Fruit fly (Drosophila melanogaster) whole organism, embryonic: ENCODE results near the gene CAH3.

ENCODE experiments used
- Bgb ChIP-seq: fragments of 200-800 bp; sonication (Bioruptor generic); IDR thresholded peaks from 2 replicates; pipeline ENCODE4 v1.3.6; 2022; ENCODE audit warnings: missing biosample characterization, missing genetic modification characterization; ENCODE audit not compliant: partially characterized antibody
- CG10321 ChIP-seq: fragments of 200-800 bp; sonication (Bioruptor generic); IDR thresholded peaks from 2 replicates; pipeline ENCODE4 v1.3.6; 2022; ENCODE audit warnings: missing biosample characterization, missing genetic modification characterization
- CG11093 ChIP-seq: fragments of 200-800 bp; sonication (Bioruptor generic); IDR thresholded peaks from 3 replicates; pipeline ENCODE4 v1.3.6; 2022; ENCODE audit warnings: missing biosample characterization, missing genetic modification characterization
- CG11560 ChIP-seq: fragments of 200-800 bp; sonication (Bioruptor generic); IDR thresholded peaks from 3 replicates; pipeline ENCODE4 v1.3.6; 2022; ENCODE audit warnings: missing biosample characterization, missing genetic modification characterization
- CG11695 ChIP-seq: fragments of 200-800 bp; sonication (Bioruptor generic); IDR thresholded peaks from 3 replicates; pipeline ENCODE4 v1.3.6; 2022; ENCODE audit warnings: missing biosample characterization, missing genetic modification characterization
- CG11696 ChIP-seq: fragments of 200-800 bp; sonication (Bioruptor generic); IDR thresholded peaks from 2 replicates; pipeline ENCODE4 v1.3.6; 2022; ENCODE audit warnings: missing biosample characterization, missing genetic modification characterization
- CG1233 ChIP-seq: fragments of 200-800 bp; sonication (Bioruptor generic); optimal IDR thresholded peaks from 4 replicates; lab custom pipeline; 2018; ENCODE audit warnings: missing biosample characterization, mild to moderate bottlenecking, missing genetic modification characterization
- CG14441 ChIP-seq: fragments of 200-800 bp; sonication (Bioruptor generic); IDR thresholded peaks from 2 replicates; pipeline ENCODE4 v1.3.6; 2022; ENCODE audit warnings: missing biosample characterization, missing genetic modification characterization
- CG15601 ChIP-seq: fragments of 200-800 bp; sonication (Bioruptor generic); optimal IDR thresholded peaks from 3 replicates; lab custom pipeline; 2019; ENCODE audit warnings: missing biosample characterization, mild to moderate bottlenecking, missing genetic modification characterization, moderate library complexity
- CG1602 ChIP-seq: fragments of 200-800 bp; sonication (Bioruptor generic); optimal IDR thresholded peaks from 3 replicates; lab custom pipeline; 2016; ENCODE audit warnings: missing biosample characterization, missing genetic modification characterization
- CG18011 ChIP-seq: fragments of 200-800 bp; sonication (Bioruptor generic); optimal IDR thresholded peaks from 2 replicates; lab custom pipeline; 2017; ENCODE audit warnings: missing biosample characterization, missing genetic modification characterization, mild to moderate bottlenecking, moderate library complexity, missing genotype
- CG18262 ChIP-seq: fragments of 200-800 bp; optimal IDR thresholded peaks from 3 replicates; lab custom pipeline; 2019; ENCODE audit warnings: missing biosample characterization, mild to moderate bottlenecking, missing genetic modification characterization, moderate library complexity
- CG1832 ChIP-seq: fragments of 200-800 bp; sonication (Bioruptor generic); optimal IDR thresholded peaks from 2 replicates; lab custom pipeline; 2017; ENCODE audit warnings: missing biosample characterization, mild to moderate bottlenecking, missing genetic modification characterization, inconsistent platforms
- CG2116 ChIP-seq: fragments of 200-800 bp; sonication (Bioruptor generic); optimal IDR thresholded peaks from 3 replicates; lab custom pipeline; 2018; ENCODE audit warnings: missing biosample characterization, mild to moderate bottlenecking, missing genetic modification characterization
- CG2120 ChIP-seq: fragments of 200-800 bp; sonication (Bioruptor generic); optimal IDR thresholded peaks from 3 replicates; lab custom pipeline; 2016; ENCODE audit warnings: missing biosample characterization, missing genetic modification characterization
- CG30020 ChIP-seq: fragments of 200-800 bp; optimal IDR thresholded peaks from 2 replicates; lab custom pipeline; 2019; ENCODE audit warnings: missing biosample characterization, mild to moderate bottlenecking, missing genetic modification characterization, moderate library complexity
- CG3065 ChIP-seq: fragments of 200-800 bp; sonication (Bioruptor generic); optimal IDR thresholded peaks from 2 replicates; lab custom pipeline; 2016; ENCODE audit warnings: missing biosample characterization, missing genetic modification characterization
- CG3407 ChIP-seq: fragments of 200-800 bp; sonication (Bioruptor generic); optimal IDR thresholded peaks from 2 replicates; lab custom pipeline; 2018; ENCODE audit warnings: missing biosample characterization, mild to moderate bottlenecking, missing genetic modification characterization
- CG3995 ChIP-seq: fragments of 200-800 bp; sonication (Bioruptor generic); optimal IDR thresholded peaks from 3 replicates; lab custom pipeline; 2016; ENCODE audit warnings: missing biosample characterization, missing genetic modification characterization
- CG4404 ChIP-seq: fragments of 200-800 bp; sonication (Bioruptor generic); IDR thresholded peaks from 2 replicates; pipeline ENCODE4 v1.3.6; 2022; ENCODE audit warnings: missing biosample characterization, missing genetic modification characterization
- CG6854 ChIP-seq: fragments of 200-800 bp; sonication (Bioruptor generic); optimal IDR thresholded peaks from 3 replicates; lab custom pipeline; 2017; ENCODE audit warnings: missing biosample characterization, mild to moderate bottlenecking, missing genetic modification characterization
- CG7556 ChIP-seq: fragments of 200-800 bp; sonication (Bioruptor generic); optimal IDR thresholded peaks from 2 replicates; lab custom pipeline; 2017; ENCODE audit warnings: missing biosample characterization, mild to moderate bottlenecking, missing genetic modification characterization
- CG9437 ChIP-seq: fragments of 200-800 bp; sonication (Bioruptor generic); optimal IDR thresholded peaks from 2 replicates; lab custom pipeline; 2018; ENCODE audit warnings: missing biosample characterization, mild to moderate bottlenecking, missing genetic modification characterization
- CG9727 ChIP-seq: fragments of 200-800 bp; sonication (Bioruptor generic); optimal IDR thresholded peaks from 3 replicates; lab custom pipeline; 2017; ENCODE audit warnings: missing biosample characterization, mild to moderate bottlenecking, missing genetic modification characterization
- CHES-1-like ChIP-seq: fragments of 200-800 bp; sonication (Bioruptor generic); optimal IDR thresholded peaks from 2 replicates; lab custom pipeline; 2016; ENCODE audit warnings: missing biosample characterization, missing genetic modification characterization
- Elba2 ChIP-seq: fragments of 200-800 bp; sonication (Bioruptor generic); optimal IDR thresholded peaks from 3 replicates; lab custom pipeline; 2016; ENCODE audit warnings: missing biosample characterization, missing genetic modification characterization
- Hmx ChIP-seq: fragments of 200-800 bp; sonication (Bioruptor generic); optimal IDR thresholded peaks from 2 replicates; lab custom pipeline; 2016; ENCODE audit warnings: missing biosample characterization, missing genetic modification characterization
- NC2β ChIP-seq: fragments of 200-800 bp; sonication (Bioruptor generic); optimal IDR thresholded peaks from 2 replicates; lab custom pipeline; 2016; ENCODE audit warnings: missing biosample characterization, missing genetic modification characterization
- Oaz ChIP-seq: fragments of 200-800 bp; sonication (Bioruptor generic); IDR thresholded peaks from 2 replicates; pipeline ENCODE4 v1.3.6; 2022; ENCODE audit warnings: missing biosample characterization, missing genetic modification characterization
- Six4 ChIP-seq: fragments of 200-800 bp; sonication (Bioruptor generic); optimal IDR thresholded peaks from 2 replicates; lab custom pipeline; 2016; ENCODE audit warnings: missing biosample characterization, missing genetic modification characterization
- YL-1 ChIP-seq: fragments of 200-800 bp; sonication (Bioruptor generic); optimal IDR thresholded peaks from 3 replicates; lab custom pipeline; 2017; ENCODE audit warnings: missing biosample characterization, mild to moderate bottlenecking, missing genetic modification characterization
- ash1 ChIP-seq: fragments of 200-800 bp; sonication (Bioruptor generic); optimal IDR thresholded peaks from 2 replicates; lab custom pipeline; 2018; ENCODE audit warnings: missing biosample characterization, mild to moderate bottlenecking, missing genetic modification characterization
- cato ChIP-seq: fragments of 200-800 bp; sonication (Bioruptor generic); optimal IDR thresholded peaks from 2 replicates; lab custom pipeline; 2016; ENCODE audit warnings: missing biosample characterization, missing genetic modification characterization, borderline replicate concordance
- crol ChIP-seq: fragments of 200-800 bp; sonication (Bioruptor generic); IDR thresholded peaks from 2 replicates; pipeline ENCODE4 v1.3.6; 2022; ENCODE audit warnings: missing biosample characterization, missing genetic modification characterization
- disco-r ChIP-seq: fragments of 200-800 bp; sonication (Bioruptor generic); optimal IDR thresholded peaks from 2 replicates; lab custom pipeline; 2016; ENCODE audit warnings: missing biosample characterization, missing genetic modification characterization
- fu2 ChIP-seq: fragments of 200-800 bp; sonication (Bioruptor generic); optimal IDR thresholded peaks from 2 replicates; lab custom pipeline; 2016; ENCODE audit warnings: missing biosample characterization, missing genetic modification characterization
- jigr1 ChIP-seq: fragments of 200-800 bp; sonication (Bioruptor generic); IDR thresholded peaks from 3 replicates; pipeline ENCODE4 v1.3.6; 2022; ENCODE audit warnings: missing biosample characterization, missing genetic modification characterization
- lov ChIP-seq, 2 experiments: fragments of 200-800 bp in 1 of 2; fragments of >200 bp in 1 of 2; sonication (Bioruptor generic) in 1 of 2; IDR thresholded peaks in 1 of 2; optimal IDR thresholded peaks in 1 of 2; 2 replicates in 1 of 2; 3 replicates in 1 of 2; pipeline versions ENCODE4 v1.3.6 to Lab custom; 2017 to 2022; ENCODE audit warnings: missing biosample characterization in 1 of 2, missing genetic modification characterization in 1 of 2
- nau ChIP-seq: fragments of 200-800 bp; sonication (Bioruptor generic); optimal IDR thresholded peaks from 3 replicates; lab custom pipeline; 2017; ENCODE audit warnings: missing biosample characterization, mild to moderate bottlenecking, missing genetic modification characterization, missing genetic modification reagents
- ranshi ChIP-seq: fragments of 200-800 bp; sonication (Bioruptor generic); IDR thresholded peaks from 2 replicates; pipeline ENCODE4 v1.3.6; 2022; ENCODE audit warnings: missing biosample characterization, missing genetic modification characterization
- run ChIP-seq: fragments of 200-800 bp; sonication (Bioruptor generic); optimal IDR thresholded peaks from 3 replicates; lab custom pipeline; 2018; ENCODE audit warnings: missing biosample characterization, mild to moderate bottlenecking, missing genetic modification characterization
- sens ChIP-seq: fragments of 200-800 bp; sonication (Bioruptor generic); peaks from one replicate; lab custom pipeline; 2016; ENCODE audit warnings: missing biosample characterization, missing genetic modification characterization
- ssp ChIP-seq: fragments of 200-800 bp; sonication (Bioruptor generic); IDR thresholded peaks from 2 replicates; pipeline ENCODE4 v1.3.6; 2022; ENCODE audit warnings: missing biosample characterization, missing genetic modification characterization
- sug ChIP-seq: fragments of 200-800 bp; optimal IDR thresholded peaks from 2 replicates; lab custom pipeline; 2019; ENCODE audit warnings: missing biosample characterization, mild to moderate bottlenecking, missing genetic modification characterization, moderate library complexity
- tgo ChIP-seq: fragments of 200-800 bp; sonication (Bioruptor generic); IDR thresholded peaks from 3 replicates; pipeline ENCODE4 v1.3.6; 2022; ENCODE audit warnings: missing biosample characterization, missing genetic modification characterization
- tio ChIP-seq: fragments of 200-800 bp; sonication (Bioruptor generic); optimal IDR thresholded peaks from 2 replicates; lab custom pipeline; 2017; ENCODE audit warnings: missing biosample characterization, missing genetic modification characterization, inconsistent platforms
- vvl ChIP-seq: fragments of 200-800 bp; sonication (Bioruptor generic); IDR thresholded peaks from 2 replicates; pipeline ENCODE4 v1.3.6; 2022; ENCODE audit warnings: missing biosample characterization, missing genetic modification characterization
- zf30C ChIP-seq: fragments of 200-800 bp; sonication (Bioruptor generic); optimal IDR thresholded peaks from 3 replicates; lab custom pipeline; 2018; ENCODE audit warnings: missing biosample characterization, mild to moderate bottlenecking, missing genetic modification characterization

Gene CAH3

DNA sequence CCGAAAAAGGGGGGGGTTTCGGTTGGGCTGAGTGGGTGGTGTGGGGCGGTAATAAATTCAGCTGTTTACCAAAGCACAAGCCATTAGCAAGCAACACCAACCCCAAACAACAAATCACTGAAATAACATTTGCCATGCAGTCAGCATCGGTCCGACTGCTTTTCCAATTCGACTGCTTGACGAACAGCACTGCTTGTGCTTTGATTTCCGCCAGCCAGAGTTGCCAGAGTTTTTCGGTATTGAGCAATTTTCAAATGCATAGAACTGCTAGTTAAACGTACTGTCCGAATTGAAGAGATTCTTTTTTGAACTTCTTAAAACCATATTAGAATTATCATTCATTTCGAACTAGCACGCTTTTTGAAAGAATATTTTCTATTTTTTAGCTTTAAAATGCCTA, 46.3 kb upstream of the CAH3 start (continued):
- TF ChIP-seq crol (GFP tag; lab: Robert Waterston, UW), result peak; percentile 35; the same call in 1 of the 2 replicates

DNA sequence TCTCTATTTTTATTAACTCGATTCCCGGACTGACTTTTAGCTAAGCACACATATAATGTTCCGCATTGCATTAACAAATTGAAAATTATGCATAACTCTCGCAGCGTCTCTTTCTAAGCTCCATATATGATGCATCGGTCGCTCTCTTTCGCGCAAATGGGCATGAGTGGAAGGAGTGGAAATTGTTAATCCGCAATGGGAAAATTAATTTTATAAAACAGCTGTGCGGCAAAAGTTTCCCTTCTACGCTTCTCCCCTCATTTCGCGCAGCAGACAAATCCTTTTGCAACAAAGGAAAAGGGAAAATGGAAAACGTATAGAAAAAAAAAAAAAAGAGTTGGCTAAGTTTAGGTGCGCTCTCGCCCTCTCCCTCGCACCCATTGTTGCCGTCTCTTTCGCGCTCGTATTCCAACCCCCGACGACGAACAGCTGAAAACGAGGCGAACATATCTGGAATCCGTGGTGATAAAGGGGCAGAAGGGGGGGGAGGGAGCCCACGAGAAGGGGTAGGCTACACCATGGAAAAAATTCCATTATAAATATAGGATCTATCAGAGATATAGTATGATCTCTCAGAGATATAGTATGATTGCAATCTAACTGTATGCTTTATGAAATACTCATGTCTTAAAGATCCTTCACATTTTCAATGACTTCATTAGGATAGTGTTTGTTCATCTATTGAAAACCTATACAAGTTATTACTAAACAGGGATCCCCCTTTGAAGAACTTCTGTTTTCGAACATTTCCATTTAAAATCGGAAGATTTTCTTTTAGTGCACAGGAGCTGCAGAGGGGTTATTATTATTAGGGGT, 44.7 kb upstream of the CAH3 start:
- TF ChIP-seq sug (tag; lab: Kevin White, UChicago) (no peak), tio (no peak), run (no peak), Elba2 (GFP tag; lab: Kevin White, UChicago) (no peak), CG11695 (no peak), sens (GFP tag; lab: Kevin White, UChicago) (peak; percentile 61), ash1 (GFP tag; lab: Kevin White, UChicago) (no peak), CG9727 (GFP tag; lab: Kevin White, UChicago) (no peak), CG3995 (GFP tag; lab: Kevin White, UChicago) (no peak), YL-1 (GFP tag; lab: Kevin White, UChicago) (no peak), zf30C (GFP tag; lab: Kevin White, UChicago) (peak; percentile 61), vvl (GFP tag; lab: Robert Waterston, UW) (no peak), NC2β (GFP tag; lab: Kevin White, UChicago) (no peak), CG11560 (tag; lab: Robert Waterston, UW) (no peak), CG3065 (no peak), CG2120 (GFP tag; lab: Kevin White, UChicago) (no peak), CG6854 (GFP tag; lab: Kevin White, UChicago) (no peak), jigr1 (no peak), tgo (no peak), CG10321 (GFP tag; lab: Robert Waterston, UW) (peak; percentile 58; the same call in 1 of the 2 replicates), CG18262 (peak; percentile 39), Oaz (GFP tag; lab: Robert Waterston, UW) (no peak), disco-r (no peak), Six4 (GFP tag; lab: Kevin White, UChicago) (no peak), CG30020 (tag; lab: Kevin White, UChicago) (no peak), CG1832 (GFP tag; lab: Kevin White, UChicago) (peak; percentile 78), CG14441 (GFP tag; lab: Robert Waterston, UW) (no peak), CG1233 (GFP tag; lab: Kevin White, UChicago) (no peak), lov (optimal IDR thresholded peaks at IDR 0.05; lab: Kevin White, UChicago) (no peak), lov (GFP tag; IDR thresholded peaks at IDR 0.05; lab: Robert Waterston, UW) (no peak), CG7556 (peak; percentile 8), CG11093 (GFP tag; lab: Robert Waterston, UW) (no peak), cato (GFP tag; lab: Kevin White, UChicago) (no peak), CG15601 (tag; lab: Kevin White, UChicago) (no peak), CG4404 (GFP tag; lab: Robert Waterston, UW) (no peak), CG3407 (GFP tag; lab: Kevin White, UChicago) (no peak), CG2116 (GFP tag; lab: Kevin White, UChicago) (no peak), CHES-1-like (GFP tag; lab: Kevin White, UChicago) (no peak), ssp (GFP tag; lab: Robert Waterston, UW) (no peak), ranshi (GFP tag; lab: Robert Waterston, UW) (no peak), CG11696 (GFP tag; lab: Robert Waterston, UW) (no peak), Bgb (GFP tag; lab: Robert Waterston, UW) (no peak), fu2 (GFP tag; lab: Kevin White, UChicago) (no peak), Hmx (no peak), CG18011 (no peak), CG9437 (GFP tag; lab: Kevin White, UChicago) (no peak), nau (GFP tag; lab: Kevin White, UChicago) (no peak), CG1602 (no peak)
